Worm (Caenorhabditis elegans) whole organism, L4 larva: Measurements from ENCODE around the gene mrpl-1.

Experiments
- ama-1 ChIP-seq: fragments of 150-350 bp; optimal IDR thresholded peaks from 2 replicates; lab custom pipeline; 2014; ENCODE audit warnings: inconsistent platforms, mixed read lengths
- fkh-10 ChIP-seq: fragments of 150-350 bp; optimal IDR thresholded peaks from 2 replicates; lab custom pipeline; 2014; ENCODE audit warnings: missing biosample characterization, missing genetic modification reagents, missing genetic modification characterization
- nhr-76 ChIP-seq: fragments of 150-350 bp; optimal IDR thresholded peaks from 2 replicates; lab custom pipeline; 2014; ENCODE audit warnings: missing biosample characterization, missing genetic modification characterization

DNA sequence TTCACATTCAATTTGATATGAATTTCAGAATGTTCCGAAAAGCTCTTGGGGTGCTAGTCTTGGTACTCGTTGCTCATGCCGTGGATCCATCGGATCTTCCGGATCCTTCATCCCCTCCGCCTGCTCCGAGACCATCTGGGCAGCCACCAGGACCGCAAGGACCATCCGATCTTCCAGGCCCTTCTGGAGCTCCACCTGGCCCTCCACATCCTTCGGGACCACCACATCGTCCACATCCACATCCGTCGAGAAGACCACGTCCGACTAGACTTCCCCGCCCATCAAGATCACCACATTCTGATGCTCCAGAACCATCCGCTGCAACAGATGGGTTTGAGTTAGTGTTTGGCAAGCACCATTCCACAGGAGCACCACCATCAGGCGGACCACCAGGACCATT is 25.1 kb upstream of the mrpl-1 start, which contains the start of gene clx-1:
- no peak for TF ChIP-seq ama-1 (lab: Kevin White, UChicago)
- no peak for TF ChIP-seq fkh-10
- no peak for TF ChIP-seq nhr-76 (tag; lab: Kevin White, UChicago)
